Fruit fly (Drosophila melanogaster) whole organism, pupa: ENCODE data around the gene Or67d.

Experiments used
- CG10348 ChIP-seq: fragments of 200-800 bp; sonication (Bioruptor generic); IDR thresholded peaks from 2 replicates; pipeline ENCODE4 v1.3.6; 2022; ENCODE audit warnings: missing biosample characterization, missing genetic modification characterization
- CG12605 ChIP-seq: fragments of 200-800 bp; sonication (Bioruptor generic); IDR thresholded peaks from 2 replicates; pipeline ENCODE4 v1.3.6; 2022; ENCODE audit warnings: missing biosample characterization, missing genetic modification characterization
- CG13204 ChIP-seq: fragments of 200-800 bp; sonication (Bioruptor generic); optimal IDR thresholded peaks from 2 replicates; lab custom pipeline; 2018; ENCODE audit warnings: missing biosample characterization, mild to moderate bottlenecking, missing genetic modification characterization, moderate library complexity
- CG14655 ChIP-seq: fragments of 200-800 bp; sonication (Bioruptor generic); optimal IDR thresholded peaks from 3 replicates; lab custom pipeline; 2017; ENCODE audit warnings: mild to moderate bottlenecking, missing biosample characterization, missing genetic modification reagents, missing genetic modification characterization
- CG15710 ChIP-seq: fragments of 200-800 bp; sonication (Bioruptor generic); optimal IDR thresholded peaks from 2 replicates; lab custom pipeline; 2018; ENCODE audit warnings: missing biosample characterization, mild to moderate bottlenecking, missing genetic modification characterization, moderate library complexity
- CG17806 ChIP-seq: fragments of 200-800 bp; sonication (Bioruptor generic); optimal IDR thresholded peaks from 2 replicates; lab custom pipeline; 2018; ENCODE audit warnings: missing biosample characterization, mild to moderate bottlenecking, missing genetic modification characterization, moderate library complexity
- CG32121 ChIP-seq: fragments of 200-800 bp; sonication (Bioruptor generic); IDR thresholded peaks from 2 replicates; pipeline ENCODE4 v1.3.6; 2022; ENCODE audit warnings: missing biosample characterization, missing genetic modification characterization
- CG34367 ChIP-seq: fragments of 200-800 bp; sonication (Bioruptor generic); optimal IDR thresholded peaks from 2 replicates; lab custom pipeline; 2018; ENCODE audit warnings: missing biosample characterization, mild to moderate bottlenecking, missing genetic modification characterization
- CG4496 ChIP-seq: fragments of 200-800 bp; sonication (Bioruptor generic); IDR thresholded peaks from 3 replicates; pipeline ENCODE4 v1.3.6; 2022; ENCODE audit warnings: missing biosample characterization, missing genetic modification characterization
- CG8159 ChIP-seq: fragments of 200-800 bp; sonication (Bioruptor generic); optimal IDR thresholded peaks from 3 replicates; lab custom pipeline; 2018; ENCODE audit warnings: missing biosample characterization, mild to moderate bottlenecking, missing genetic modification characterization, moderate library complexity
- CG8301 ChIP-seq: fragments of 200-800 bp; sonication (Bioruptor generic); optimal IDR thresholded peaks from 2 replicates; lab custom pipeline; 2018; ENCODE audit warnings: missing biosample characterization, mild to moderate bottlenecking, missing genetic modification characterization
- CG9948 ChIP-seq: fragments of 200-800 bp; sonication (Bioruptor generic); optimal IDR thresholded peaks from 2 replicates; lab custom pipeline; 2018; ENCODE audit warnings: missing biosample characterization, mild to moderate bottlenecking, missing genetic modification characterization, moderate library complexity
- D1 ChIP-seq: fragments of 200-800 bp; sonication (Bioruptor generic); optimal IDR thresholded peaks from 2 replicates; lab custom pipeline; 2018; ENCODE audit warnings: missing biosample characterization, mild to moderate bottlenecking, missing genetic modification characterization, moderate library complexity
- EcR ChIP-seq: fragments of 200-800 bp; sonication (Bioruptor generic); optimal IDR thresholded peaks from 3 replicates; lab custom pipeline; 2019; ENCODE audit warnings: missing biosample characterization, missing genetic modification characterization, mild to moderate bottlenecking, moderate library complexity, missing genetic modification reagents
- Ets98B ChIP-seq: fragments of 200-800 bp; sonication (Bioruptor generic); IDR thresholded peaks from 2 replicates; pipeline ENCODE4 v1.3.6; 2022; ENCODE audit warnings: missing biosample characterization, missing genetic modification characterization
- Pif1A ChIP-seq: fragments of 200-800 bp; sonication (Bioruptor generic); optimal IDR thresholded peaks from 3 replicates; lab custom pipeline; 2016; ENCODE audit warnings: missing biosample characterization, missing genetic modification characterization
- Pif1B ChIP-seq: fragments of 200-800 bp; sonication (Bioruptor generic); optimal IDR thresholded peaks from 3 replicates; lab custom pipeline; 2016; ENCODE audit warnings: missing biosample characterization, missing genetic modification characterization
- Snoo ChIP-seq: fragments of 200-800 bp; sonication (Bioruptor generic); optimal IDR thresholded peaks from 3 replicates; lab custom pipeline; 2017; ENCODE audit warnings: missing biosample characterization, mild to moderate bottlenecking, missing genetic modification characterization, inconsistent platforms
- fd96Ca ChIP-seq: fragments of 200-800 bp; sonication (Bioruptor generic); IDR thresholded peaks from 3 replicates; pipeline ENCODE4 v1.3.6; 2022; ENCODE audit warnings: missing biosample characterization, missing genetic modification characterization
- gl ChIP-seq: fragments of 200-800 bp; sonication (Bioruptor generic); optimal IDR thresholded peaks from 2 replicates; lab custom pipeline; 2018; ENCODE audit warnings: missing biosample characterization, mild to moderate bottlenecking, missing genetic modification characterization
- rn ChIP-seq: fragments of 200-800 bp; sonication (Bioruptor generic); IDR thresholded peaks from 2 replicates; pipeline ENCODE4 v1.3.6; 2022; ENCODE audit warnings: missing biosample characterization, missing genetic modification characterization

Gene Or67d

DNA sequence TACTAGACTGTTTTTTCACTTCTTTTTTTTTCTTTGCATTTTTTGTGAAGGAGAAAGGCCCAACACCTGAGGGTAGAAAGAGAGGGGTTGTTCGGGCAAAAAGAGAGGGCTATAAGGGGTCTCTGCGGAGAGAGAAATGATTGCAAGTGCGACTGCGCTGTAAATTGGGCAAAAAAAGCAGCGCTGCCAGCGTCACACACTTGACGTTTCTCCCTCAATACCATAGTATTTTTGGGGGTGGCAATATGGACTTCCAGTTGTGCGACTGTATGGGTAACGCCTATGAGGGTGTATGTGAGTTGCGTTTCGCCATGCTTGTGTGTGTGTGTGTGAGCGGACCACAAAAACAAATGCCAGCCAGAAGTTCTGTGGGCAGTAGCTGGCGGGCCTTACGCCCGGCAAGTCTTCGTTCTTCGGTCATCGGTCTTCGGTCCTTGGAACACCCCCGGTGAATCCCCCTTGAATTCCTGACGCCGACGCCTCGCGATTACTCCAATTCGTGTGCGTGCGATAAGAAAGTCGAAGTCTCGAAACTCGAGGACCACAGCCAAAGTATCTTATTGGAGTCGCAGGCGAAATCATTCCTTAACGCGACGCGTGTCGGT, 33.4 kb downstream of the Or67d start:
- no peak for TF ChIP-seq Pif1A (GFP tag; lab: Kevin White, UChicago)
- TF ChIP-seq CG10348, result no peak
- no peak for TF ChIP-seq CG8159
- 0 out of 3 replicates have a peak, but pooled peaks have one; percentile 11 for TF ChIP-seq CG4496
- no peak for TF ChIP-seq fd96Ca (GFP tag; lab: Robert Waterston, UW)
- peak; percentile 1 for TF ChIP-seq CG14655 (GFP tag; lab: Kevin White, UChicago)
- TF ChIP-seq CG9948 (tag; lab: Kevin White, UChicago), result no peak
- no peak for TF ChIP-seq CG32121

DNA sequence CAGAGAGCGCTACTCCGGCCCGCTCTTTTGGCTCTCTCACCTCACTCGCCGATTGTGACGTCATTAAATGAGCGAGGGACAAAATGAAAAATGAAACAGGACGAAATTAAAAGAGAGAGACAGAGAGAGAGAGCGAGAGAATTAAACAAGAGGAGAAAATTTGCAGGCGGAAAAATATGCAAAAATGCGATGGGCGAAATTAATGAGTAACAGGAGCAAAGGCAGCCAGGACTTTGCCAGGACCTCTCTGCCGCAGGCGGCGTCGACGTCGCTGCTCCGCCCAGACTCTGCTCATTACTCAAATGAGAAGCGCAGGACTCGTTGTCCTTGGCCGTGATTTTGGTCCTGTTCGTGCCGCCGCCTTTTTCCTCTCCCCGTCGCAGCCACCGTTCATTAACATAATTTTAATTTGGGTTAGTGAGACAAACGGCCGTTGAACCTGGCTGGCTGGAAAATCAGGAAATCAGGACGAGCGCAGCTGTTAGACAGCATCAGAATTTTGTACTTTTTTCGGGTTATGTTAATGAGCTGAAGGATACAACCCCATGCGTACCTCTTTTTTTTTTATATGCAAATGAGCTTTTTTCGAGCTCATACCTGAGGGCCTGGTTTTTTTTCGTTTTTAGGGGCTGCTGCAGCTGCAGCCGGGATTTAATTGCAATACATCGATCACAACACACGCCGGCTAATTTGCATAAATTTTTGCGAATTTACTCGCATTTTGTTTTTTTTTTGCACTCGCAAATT, 35.2 kb downstream of the Or67d start:
- TF ChIP-seq Ets98B (GFP tag; lab: Robert Waterston, UW) (no peak), CG10348 (no peak), Pif1A (GFP tag; lab: Kevin White, UChicago) (no peak), CG8159 (no peak), gl (tag; lab: Kevin White, UChicago) (no peak), CG9948 (tag; lab: Kevin White, UChicago) (no peak)

DNA sequence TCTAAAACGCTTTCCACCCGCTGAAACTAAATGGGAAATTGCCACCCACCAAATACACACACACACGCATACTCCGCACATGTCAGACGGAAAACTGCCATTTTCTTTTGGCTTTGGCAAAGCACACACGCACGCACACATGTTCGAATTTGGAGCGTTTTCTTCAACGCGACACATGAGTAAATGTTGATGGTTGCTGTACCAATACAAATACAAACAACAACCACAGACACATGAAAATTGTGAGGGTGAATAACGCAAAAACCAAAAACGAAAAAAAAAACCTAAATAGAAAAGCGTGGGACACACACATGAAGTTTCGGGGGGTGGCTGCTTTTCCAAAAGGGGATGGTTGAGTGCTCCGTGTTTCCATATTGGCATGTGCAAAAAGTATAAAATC, 36.5 kb downstream of the Or67d start:
- TF ChIP-seq gl (tag; lab: Kevin White, UChicago), result no peak
- TF ChIP-seq CG8159, result no peak
- TF ChIP-seq fd96Ca (GFP tag; lab: Robert Waterston, UW), result no peak
- TF ChIP-seq CG15710 (tag; lab: Kevin White, UChicago), result no peak
- no peak for TF ChIP-seq CG17806
- TF ChIP-seq Snoo (tag; lab: Kevin White, UChicago), result no peak
- no peak for TF ChIP-seq CG14655 (GFP tag; lab: Kevin White, UChicago)
- TF ChIP-seq Pif1B (GFP tag; lab: Kevin White, UChicago), result no peak
- TF ChIP-seq CG9948 (tag; lab: Kevin White, UChicago), result no peak

DNA sequence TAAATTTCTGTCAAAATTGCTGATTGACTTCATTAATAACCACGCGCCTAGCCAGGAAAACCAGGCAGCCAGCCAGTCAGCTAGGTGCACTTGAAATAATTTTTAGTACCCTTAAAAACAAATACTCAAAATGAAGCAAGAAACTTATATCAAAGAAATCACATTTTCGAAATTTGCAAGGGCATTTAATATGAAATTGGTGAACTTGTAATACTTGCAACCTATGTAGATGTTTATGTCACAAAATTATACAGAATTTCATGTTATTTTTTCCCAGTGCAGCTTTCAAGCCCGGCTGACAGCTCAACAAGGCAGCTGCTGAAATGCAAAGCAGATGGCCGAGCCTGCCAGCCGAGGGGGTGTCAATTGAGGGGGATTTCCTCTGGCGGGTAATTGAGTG, 41.9 kb downstream of the Or67d start:
- TF ChIP-seq Ets98B (GFP tag; lab: Robert Waterston, UW) (peak; percentile 87), CG34367 (tag; lab: Kevin White, UChicago) (peak; percentile 8), CG9948 (tag; lab: Kevin White, UChicago) (peak; percentile 43), CG13204 (no peak), CG14655 (GFP tag; lab: Kevin White, UChicago) (peak; percentile 73), gl (tag; lab: Kevin White, UChicago) (no peak), CG4496 (peak; percentile 89), Pif1A (GFP tag; lab: Kevin White, UChicago) (peak; percentile 73), CG15710 (tag; lab: Kevin White, UChicago) (peak; percentile 40), CG8301 (tag; lab: Kevin White, UChicago) (peak; percentile 76), Pif1B (GFP tag; lab: Kevin White, UChicago) (peak; percentile 16), CG32121 (peak; percentile 87), EcR (GFP tag; lab: Kevin White, UChicago) (no peak), CG8159 (peak; percentile 57), CG12605 (GFP tag; lab: Robert Waterston, UW) (peak; percentile 77), Snoo (tag; lab: Kevin White, UChicago) (no peak), rn (GFP tag; lab: Robert Waterston, UW) (peak; percentile 66), CG10348 (0 out of 2 replicates have a peak, but pooled peaks have one; percentile 26), CG17806 (peak; percentile 38), fd96Ca (GFP tag; lab: Robert Waterston, UW) (peak; percentile 83), D1 (peak; percentile 21)

DNA sequence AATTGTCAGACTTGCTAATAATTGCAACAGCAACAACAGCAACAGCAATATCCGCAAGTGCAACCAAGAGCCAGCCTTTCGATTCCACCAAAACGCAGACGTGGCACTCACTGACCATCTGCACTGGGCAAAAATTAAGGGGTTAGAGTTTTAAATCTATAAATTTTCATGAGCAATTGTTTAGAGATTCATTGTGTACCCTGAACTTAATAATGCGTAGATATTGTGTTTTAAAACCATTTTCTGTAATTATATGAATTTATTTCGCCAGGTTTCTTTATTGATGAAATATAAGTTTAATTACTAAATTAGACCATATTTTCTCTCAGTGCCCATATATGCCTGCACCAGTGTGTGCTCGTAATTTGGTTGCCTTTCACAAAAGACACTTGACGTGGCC, 42.8 kb downstream of the Or67d start:
- TF ChIP-seq CG9948 (tag; lab: Kevin White, UChicago) (peak; percentile 75), CG15710 (tag; lab: Kevin White, UChicago) (peak; percentile 60), CG17806 (peak; percentile 67), CG10348 (no peak), CG12605 (GFP tag; lab: Robert Waterston, UW) (peak; percentile 71), CG14655 (GFP tag; lab: Kevin White, UChicago) (peak; percentile 86), Snoo (tag; lab: Kevin White, UChicago) (peak; percentile 55), CG13204 (no peak), gl (tag; lab: Kevin White, UChicago) (peak; percentile 16), rn (GFP tag; lab: Robert Waterston, UW) (no peak), D1 (peak; percentile 48), CG8159 (peak; percentile 66), Pif1B (GFP tag; lab: Kevin White, UChicago) (peak; percentile 66), Pif1A (GFP tag; lab: Kevin White, UChicago) (peak; percentile 75), EcR (GFP tag; lab: Kevin White, UChicago) (no peak), CG34367 (tag; lab: Kevin White, UChicago) (peak; percentile 53), CG32121 (peak; percentile 85), CG4496 (peak; percentile 82), CG8301 (tag; lab: Kevin White, UChicago) (peak; percentile 83), fd96Ca (GFP tag; lab: Robert Waterston, UW) (peak; percentile 67; the same call in 2 of the 3 replicates), Ets98B (GFP tag; lab: Robert Waterston, UW) (peak; percentile 77)
